Worm (Caenorhabditis elegans) whole organism, L1 larva: Measurements from ENCODE around the gene sma-9.

Experiments used
- egl-27 ChIP-seq, 2 experiments: fragments of 150-350 bp in 1 of 2; sonication (generic microtip); optimal IDR thresholded peaks; 3 replicates each; lab custom pipeline; 2017 to 2018; ENCODE audit warnings: missing biosample characterization in 2 of 2, missing genetic modification characterization in 2 of 2, missing genetic modification reagents in 2 of 2
- elt-3 ChIP-seq, 6 experiments: fragments of 150-350 bp in 1 of 6; sonication (generic microtip); optimal IDR thresholded peaks; 2 replicates each; lab custom pipeline; 2017 to 2018; ENCODE audit warnings: missing biosample characterization in 6 of 6, missing genetic modification characterization in 6 of 6, inconsistent platforms in 1 of 6
- fos-1 ChIP-seq: fragments of 150-350 bp; optimal IDR thresholded peaks from 2 replicates; lab custom pipeline; 2014; ENCODE audit warnings: missing biosample characterization, missing genetic modification characterization
- lin-15B ChIP-seq: fragments of 150-350 bp; sonication (generic microtip); optimal IDR thresholded peaks from 3 replicates; lab custom pipeline; 2014; ENCODE audit warnings: missing biosample characterization, missing genetic modification characterization
- mdl-1 ChIP-seq, 2 experiments: fragments of 150-350 bp; optimal IDR thresholded peaks; 2 replicates each; lab custom pipeline; 2014 to 2017; ENCODE audit warnings: missing biosample characterization in 2 of 2, missing genetic modification characterization in 2 of 2, inconsistent platforms in 1 of 2
- nhr-12 ChIP-seq: sonication (generic microtip); optimal IDR thresholded peaks from 2 replicates; lab custom pipeline; 2017; ENCODE audit warnings: missing biosample characterization, missing genetic modification characterization
- nhr-237 ChIP-seq: fragments of 150-350 bp; optimal IDR thresholded peaks from 2 replicates; lab custom pipeline; 2014; ENCODE audit warnings: missing biosample characterization, missing genetic modification characterization
- unc-62 ChIP-seq: fragments of 150-350 bp; optimal IDR thresholded peaks from 2 replicates; lab custom pipeline; 2014; ENCODE audit warnings: missing biosample characterization, missing genetic modification reagents, missing genetic modification characterization
- ztf-11 ChIP-seq, 2 experiments: sonication (generic microtip); optimal IDR thresholded peaks; 2 replicates each; lab custom pipeline; 2016 to 2017; ENCODE audit warnings: missing genetic modification characterization in 2 of 2, missing biosample characterization in 1 of 2, missing compliant biosample characterization in 1 of 2

DNA sequence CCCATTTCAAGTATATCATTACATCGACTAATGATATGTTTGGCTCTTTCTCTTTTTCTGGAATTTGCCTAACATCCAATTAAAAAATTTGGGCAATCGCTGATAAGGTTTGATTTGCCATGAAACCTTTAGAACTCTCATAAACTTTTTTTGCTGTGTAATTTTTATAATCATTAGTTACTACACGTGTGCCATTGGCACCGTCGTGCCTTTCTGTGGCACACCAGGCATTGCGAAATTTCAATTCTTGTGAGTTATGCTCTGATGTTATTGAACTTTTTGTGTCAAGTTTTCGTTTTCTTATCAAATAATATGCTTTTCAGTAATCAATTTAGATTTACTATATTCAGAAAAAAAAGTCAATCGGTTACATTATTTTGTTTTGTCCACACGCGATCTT lies 8.1 kb upstream of the sma-9 start:
- TF ChIP-seq egl-27 (tag; optimal IDR thresholded peaks at IDR 0.05; lab: Kevin White, UChicago): no peak
- no peak for TF ChIP-seq elt-3 (tag; optimal IDR thresholded peaks at IDR 0.05; lab: Kevin White, UChicago)
- TF ChIP-seq lin-15B: no peak
- no peak for TF ChIP-seq nhr-237 (tag; lab: Kevin White, UChicago)
- TF ChIP-seq ztf-11 (tag; optimal IDR thresholded peaks at IDR 0.05; lab: Kevin White, UChicago): no peak
- TF ChIP-seq mdl-1 (tag; optimal IDR thresholded peaks at IDR 0.05; lab: Kevin White, UChicago): no peak
- no peak for TF ChIP-seq nhr-12 (tag; lab: Kevin White, UChicago)
- TF ChIP-seq unc-62 (GFP tag; lab: Kevin White, UChicago): no peak
- TF ChIP-seq fos-1 (tag; lab: Kevin White, UChicago): no peak
